Fruit fly (Drosophila melanogaster): ENCODE measurements around the gene CG34174.

CG34174 gene

dm6 chr2L:2180120-2180539 lies 33.9 kb upstream of the CG34174 start (continued):
- peak; percentile 80 for TF ChIP-seq CG6272 (GFP tag; IDR thresholded peaks at IDR 0.05)
- peak; percentile 72 for TF ChIP-seq CG13296 (GFP tag; optimal IDR thresholded peaks at IDR 0.05)
- peak; percentile 85 for TF ChIP-seq CG18476 (GFP tag; optimal IDR thresholded peaks at IDR 0.05)
- peak; percentile 52 for TF ChIP-seq exex (tag; optimal IDR thresholded peaks at IDR 0.05)
- TF ChIP-seq Fer1 (GFP tag; optimal IDR thresholded peaks at IDR 0.05) = peak; percentile 88
- TF ChIP-seq ttk (GFP tag; IDR thresholded peaks at IDR 0.05) = peak; percentile 91
- 0 out of 3 replicates have a peak, but pooled peaks have one; percentile 59 for TF ChIP-seq C15 (GFP tag; IDR thresholded peaks at IDR 0.05)
- TF ChIP-seq CG10654 (GFP tag; optimal IDR thresholded peaks at IDR 0.05) = peak; percentile 83
- peak; percentile 2 for TF ChIP-seq ab (GFP tag; optimal IDR thresholded peaks at IDR 0.05)
- TF ChIP-seq toy (GFP tag; IDR thresholded peaks at IDR 0.05) = peak; percentile 45
- no peak for TF ChIP-seq unc-4 (GFP tag; IDR thresholded peaks at IDR 0.05; ENCODE audit: partially characterized antibody)
- peak; percentile 15 for TF ChIP-seq Myb (GFP tag; optimal IDR thresholded peaks at IDR 0.05)
- TF ChIP-seq nmo (GFP tag; optimal IDR thresholded peaks at IDR 0.05) = peak; percentile 94
- TF ChIP-seq Ets65A (GFP tag) = peak; percentile 98
- TF ChIP-seq CoRest (tag; optimal IDR thresholded peaks at IDR 0.05) = peak; percentile 86
- peak; percentile 91 for TF ChIP-seq CG15269 (tag; optimal IDR thresholded peaks at IDR 0.05)
- peak; percentile 79 for TF ChIP-seq Meics (GFP tag; optimal IDR thresholded peaks at IDR 0.05)
- TF ChIP-seq CG18011 (GFP tag; optimal IDR thresholded peaks at IDR 0.05) = peak; percentile 64
- TF ChIP-seq CG10209 (GFP tag; optimal IDR thresholded peaks at IDR 0.05) = peak; percentile 90
- peak; percentile 79 for TF ChIP-seq NC2β (GFP tag; optimal IDR thresholded peaks at IDR 0.05)
- peak; percentile 51; the same call in 1 of the 4 replicates for TF ChIP-seq chinmo (GFP tag; IDR thresholded peaks at IDR 0.05; ENCODE audit: partially characterized antibody)
- TF ChIP-seq E2f2 (GFP tag; IDR thresholded peaks at IDR 0.05) = peak; percentile 69
- peak; percentile 76 for TF ChIP-seq kay (GFP tag; optimal IDR thresholded peaks at IDR 0.05)
- peak; percentile 60 for TF ChIP-seq CG6683 (GFP tag; optimal IDR thresholded peaks at IDR 0.05)
- peak; percentile 72 for TF ChIP-seq CG8281 (tag; optimal IDR thresholded peaks at IDR 0.05)
- no peak for TF ChIP-seq Doc3 (GFP tag; IDR thresholded peaks at IDR 0.05; ENCODE audit: partially characterized antibody)
- TF ChIP-seq lab (GFP tag; optimal IDR thresholded peaks at IDR 0.05) = peak; percentile 92
- TF ChIP-seq slbo (GFP tag; IDR thresholded peaks at IDR 0.05) = peak; percentile 84
- peak; percentile 87 for TF ChIP-seq H2.0 (GFP tag; IDR thresholded peaks at IDR 0.05)
- TF ChIP-seq dati (GFP tag; IDR thresholded peaks at IDR 0.05) = peak; percentile 89
- TF ChIP-seq HLHmδ (GFP tag; optimal IDR thresholded peaks at IDR 0.05) = no peak
- no peak for TF ChIP-seq h (optimal IDR thresholded peaks at IDR 0.05)
- TF ChIP-seq da (GFP tag; optimal IDR thresholded peaks at IDR 0.05) = peak; percentile 51
- TF ChIP-seq Fer3 (tag; optimal IDR thresholded peaks at IDR 0.05) = peak; percentile 88
- TF ChIP-seq nau (GFP tag; optimal IDR thresholded peaks at IDR 0.05) = peak; percentile 81
- TF ChIP-seq CG11696 (GFP tag; IDR thresholded peaks at IDR 0.05) = peak; percentile 85
- TF ChIP-seq hbn (GFP tag; IDR thresholded peaks at IDR 0.05; ENCODE audit: partially characterized antibody) = no peak
- TF ChIP-seq chif (GFP tag; optimal IDR thresholded peaks at IDR 0.05) = peak; percentile 79 to 83
- peak; percentile 35 for TF ChIP-seq Sry-δ (GFP tag; optimal IDR thresholded peaks at IDR 0.05)
- TF ChIP-seq Hmr (GFP tag; optimal IDR thresholded peaks at IDR 0.05) = peak; percentile 82
- peak; percentile 59 for TF ChIP-seq CTCF (GFP tag; optimal IDR thresholded peaks at IDR 0.05)
- peak; percentile 85 for TF ChIP-seq CG1602 (GFP tag; optimal IDR thresholded peaks at IDR 0.05)
- no peak for TF ChIP-seq CG34224 (GFP tag; IDR thresholded peaks at IDR 0.05; ENCODE audit: partially characterized antibody)
- TF ChIP-seq CG6689 (GFP tag; IDR thresholded peaks at IDR 0.05) = peak; percentile 94
- TF ChIP-seq CG2712 (tag; optimal IDR thresholded peaks at IDR 0.05) = peak; percentile 96
- peak; percentile 92 for TF ChIP-seq CG14710 (tag; optimal IDR thresholded peaks at IDR 0.05)
- TF ChIP-seq CG43689 (GFP tag; IDR thresholded peaks at IDR 0.05) = peak; percentile 57; the same call in 1 of the 2 replicates
- TF ChIP-seq run (tag; optimal IDR thresholded peaks at IDR 0.05) = peak; percentile 90
- TF ChIP-seq CG10565 (GFP tag; optimal IDR thresholded peaks at IDR 0.05) = peak; percentile 42
- TF ChIP-seq CG1792 (GFP tag; optimal IDR thresholded peaks at IDR 0.05) = peak; percentile 54
- peak; percentile 77 for TF ChIP-seq lilli (GFP tag; optimal IDR thresholded peaks at IDR 0.05)

Measured in whole organism, embryonic.